Worm (Caenorhabditis elegans) whole organism, L2 larva: ENCODE measurements around the gene ZK1307.2.

ENCODE experiments used
- C34F6.9 ChIP-seq: fragments of 150-350 bp; optimal IDR thresholded peaks from 2 replicates; lab custom pipeline; 2014; ENCODE audit warnings: missing biosample characterization, missing genetic modification characterization
- F13H6.1 ChIP-seq: sonication (generic microtip); optimal IDR thresholded peaks from 2 replicates; lab custom pipeline; 2016; ENCODE audit warnings: missing genetic modification characterization, missing compliant biosample characterization
- R02D3.7 ChIP-seq: fragments of 150-350 bp; optimal IDR thresholded peaks from 2 replicates; lab custom pipeline; 2014; ENCODE audit warnings: missing biosample characterization, missing genetic modification characterization
- Y55F3AM.14 ChIP-seq: fragments of 200-800 bp; sonication (Bioruptor generic); optimal IDR thresholded peaks from 2 replicates; lab custom pipeline; 2018; ENCODE audit warnings: mild to moderate bottlenecking, missing genetic modification characterization, missing compliant biosample characterization
- ZK546.5 ChIP-seq: sonication (generic microtip); optimal IDR thresholded peaks from 2 replicates; lab custom pipeline; 2017; ENCODE audit warnings: missing biosample characterization, missing genetic modification characterization
- aly-2 ChIP-seq: fragments of 150-350 bp; optimal IDR thresholded peaks from 2 replicates; lab custom pipeline; 2014; ENCODE audit warnings: missing biosample characterization, missing genetic modification characterization
- ama-1 ChIP-seq: fragments of 150-350 bp; optimal IDR thresholded peaks from 2 replicates; lab custom pipeline; 2018; ENCODE audit warnings: inconsistent platforms
- blmp-1 ChIP-seq: sonication (generic microtip); optimal IDR thresholded peaks from 2 replicates; lab custom pipeline; 2017; ENCODE audit warnings: missing genetic modification characterization, mild to moderate bottlenecking, missing compliant biosample characterization, antibody characterized with exemption, moderate library complexity; ENCODE audit not compliant: insufficient read depth
- ceh-16 ChIP-seq: fragments of 150-350 bp; optimal IDR thresholded peaks from 2 replicates; lab custom pipeline; 2014; ENCODE audit warnings: missing biosample characterization, missing genetic modification characterization
- ceh-82 ChIP-seq: fragments of 150-350 bp; optimal IDR thresholded peaks from 2 replicates; lab custom pipeline; 2014; ENCODE audit warnings: missing biosample characterization, missing genetic modification characterization
- crh-2 ChIP-seq: sonication (generic microtip); optimal IDR thresholded peaks from 2 replicates; lab custom pipeline; 2017; ENCODE audit warnings: missing biosample characterization, missing genetic modification characterization
- dmd-4 ChIP-seq: sonication (generic microtip); optimal IDR thresholded peaks from 2 replicates; lab custom pipeline; 2017; ENCODE audit warnings: missing biosample characterization, missing genetic modification characterization
- egl-27 ChIP-seq: sonication (generic microtip); optimal IDR thresholded peaks from 3 replicates; lab custom pipeline; 2017; ENCODE audit warnings: missing biosample characterization, missing genetic modification reagents, missing genetic modification characterization
- elt-1 ChIP-seq: fragments of 150-350 bp; optimal IDR thresholded peaks from 2 replicates; lab custom pipeline; 2014; ENCODE audit warnings: missing biosample characterization, missing genetic modification characterization
- fos-1 ChIP-seq: fragments of 150-350 bp; optimal IDR thresholded peaks from 2 replicates; lab custom pipeline; 2014; ENCODE audit warnings: missing biosample characterization, missing genetic modification characterization
- gmeb-1 ChIP-seq: fragments of 150-350 bp; optimal IDR thresholded peaks from 2 replicates; lab custom pipeline; 2014; ENCODE audit warnings: missing biosample characterization, missing genetic modification characterization
- lin-11 ChIP-seq: fragments of 150-350 bp; sonication (generic microtip); optimal IDR thresholded peaks from 2 replicates; lab custom pipeline; 2014; ENCODE audit warnings: missing biosample characterization, missing genetic modification characterization, inconsistent platforms, mixed read lengths
- mab-5 ChIP-seq: fragments of 150-350 bp; optimal IDR thresholded peaks from 2 replicates; lab custom pipeline; 2014; ENCODE audit warnings: missing biosample characterization, missing genetic modification characterization
- mbf-1 ChIP-seq: sonication (generic microtip); optimal IDR thresholded peaks from 2 replicates; lab custom pipeline; 2017; ENCODE audit warnings: missing biosample characterization, missing genetic modification characterization
- nhr-10 ChIP-seq: sonication (generic microtip); optimal IDR thresholded peaks from 2 replicates; lab custom pipeline; 2017; ENCODE audit warnings: missing biosample characterization, missing genetic modification characterization
- nhr-11 ChIP-seq: fragments of 150-350 bp; optimal IDR thresholded peaks from 2 replicates; lab custom pipeline; 2014; ENCODE audit warnings: missing biosample characterization, missing genetic modification characterization
- nhr-129 ChIP-seq: fragments of 150-350 bp; optimal IDR thresholded peaks from 2 replicates; lab custom pipeline; 2014; ENCODE audit warnings: missing biosample characterization, missing genetic modification characterization
- nhr-21 ChIP-seq: fragments of 150-350 bp; optimal IDR thresholded peaks from 2 replicates; lab custom pipeline; 2014; ENCODE audit warnings: missing biosample characterization, missing genetic modification characterization
- nhr-23 ChIP-seq: fragments of 150-350 bp; optimal IDR thresholded peaks from 2 replicates; lab custom pipeline; 2014; ENCODE audit warnings: missing biosample characterization, missing genetic modification reagents, missing genetic modification characterization
- nhr-237 ChIP-seq: fragments of 150-350 bp; optimal IDR thresholded peaks from 2 replicates; lab custom pipeline; 2014; ENCODE audit warnings: missing biosample characterization, missing genetic modification characterization
- nhr-25 ChIP-seq: fragments of 150-350 bp; sonication (generic microtip); optimal IDR thresholded peaks from 3 replicates; lab custom pipeline; 2014; ENCODE audit warnings: missing biosample characterization, missing genetic modification characterization
- peb-1 ChIP-seq: fragments of 150-350 bp; optimal IDR thresholded peaks from 2 replicates; lab custom pipeline; 2014; ENCODE audit warnings: missing biosample characterization, missing genetic modification characterization
- sma-9 ChIP-seq, 2 experiments: fragments of 150-350 bp in 1 of 2; sonication (generic microtip) in 1 of 2; optimal IDR thresholded peaks; 2 replicates each; lab custom pipeline; 2014 to 2016; ENCODE audit warnings: missing genetic modification characterization in 2 of 2, mild to moderate bottlenecking in 1 of 2, missing biosample characterization in 1 of 2, missing compliant biosample characterization in 1 of 2, missing genetic modification reagents in 1 of 2, moderate library complexity in 1 of 2
- snpc-4 ChIP-seq: fragments of 150-350 bp; optimal IDR thresholded peaks from 2 replicates; lab custom pipeline; 2014; ENCODE audit warnings: missing biosample characterization, missing genetic modification characterization
- unc-39 ChIP-seq: fragments of 150-350 bp; optimal IDR thresholded peaks from 2 replicates; lab custom pipeline; 2014; ENCODE audit warnings: missing biosample characterization, missing genetic modification characterization
- unc-55 ChIP-seq: fragments of 150-350 bp; sonication (generic microtip); optimal IDR thresholded peaks from 3 replicates; lab custom pipeline; 2014; ENCODE audit warnings: missing biosample characterization, missing genetic modification reagents, missing genetic modification characterization
- unc-62 ChIP-seq: fragments of 150-350 bp; optimal IDR thresholded peaks from 2 replicates; lab custom pipeline; 2014; ENCODE audit warnings: missing biosample characterization, missing genetic modification reagents, missing genetic modification characterization
- zag-1 ChIP-seq: fragments of 150-350 bp; optimal IDR thresholded peaks from 2 replicates; lab custom pipeline; 2014; ENCODE audit warnings: missing biosample characterization, missing genetic modification characterization
- ztf-1 ChIP-seq: fragments of 200-800 bp; sonication (Bioruptor generic); conservative IDR thresholded peaks from 2 replicates; pipeline ENCODE4 v1.3.6; 2022; ENCODE audit warnings: missing genetic modification characterization, missing compliant biosample characterization
- ztf-4 ChIP-seq: fragments of 150-350 bp; optimal IDR thresholded peaks from 2 replicates; lab custom pipeline; 2014; ENCODE audit warnings: missing biosample characterization, missing genetic modification characterization

ZK1307.2 gene

ce11 chrII:9644940-9645634 is 8.7 kb downstream of the ZK1307.2 start:
- TF ChIP-seq C34F6.9 (tag; lab: Kevin White, UChicago) (peak; percentile 8), mbf-1 (no peak), nhr-25 (tag; lab: Kevin White, UChicago) (peak; percentile 28), Y55F3AM.14 (GFP tag; lab: Kevin White, UChicago) (peak; percentile 64), fos-1 (tag; lab: Kevin White, UChicago) (peak; percentile 92), sma-9 (GFP tag; optimal IDR thresholded peaks at IDR 0.05; lab: Kevin White, UChicago) (peak; percentile 8), sma-9 (tag; optimal IDR thresholded peaks at IDR 0.05; lab: Kevin White, UChicago) (no peak), mab-5 (tag; lab: Kevin White, UChicago) (no peak), egl-27 (no peak), nhr-129 (tag; lab: Kevin White, UChicago) (peak; percentile 17), unc-55 (GFP tag; lab: Kevin White, UChicago) (no peak), ztf-4 (tag; lab: Kevin White, UChicago) (no peak), elt-1 (tag; lab: Kevin White, UChicago) (peak; percentile 79), crh-2 (tag; lab: Kevin White, UChicago) (peak; percentile 15), nhr-237 (tag; lab: Kevin White, UChicago) (no peak), ceh-16 (peak; percentile 98)

- TF ChIP-seq fos-1 (tag; lab: Kevin White, UChicago) (peak; percentile 11), ztf-1 (GFP tag; lab: Robert Waterston, UW) (no peak), ZK546.5 (no peak), gmeb-1 (tag; lab: Kevin White, UChicago) (no peak)
- TF ChIP-seq, all 48 proteins: peak for 1
These were observed 9.3 kb downstream of the ZK1307.2 start, which contains the start of gene fzr-1 for ce11 chrII:9644438-9644837. Gene fzr-1, minus strand, starts transcription at chrII:9644466.

DNA sequence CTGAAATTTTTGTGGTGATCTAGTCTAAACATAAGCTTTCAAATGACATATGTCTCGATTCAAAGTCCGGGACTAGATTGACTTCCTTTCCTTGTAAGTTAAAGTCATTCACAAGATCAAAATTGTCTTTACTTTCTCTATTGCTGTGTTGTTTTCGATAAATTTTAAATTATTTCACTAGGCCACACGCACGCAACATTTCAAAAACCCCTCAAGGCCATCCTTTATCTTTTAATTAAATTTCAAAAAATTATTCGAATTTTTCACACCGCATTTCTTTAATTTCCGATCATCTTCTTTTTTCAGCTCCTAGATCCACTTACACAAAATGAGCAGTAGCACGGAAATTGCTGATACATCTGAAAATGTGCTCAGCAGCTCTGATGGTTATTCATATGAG is 17.5 kb downstream of the ZK1307.2 start, which contains the start of gene ZK1307.7:
Gene ZK1307.7, plus strand, starts transcription at position 301 of the 400 bp plus-strand sequence.
- TF ChIP-seq nhr-237 (tag; lab: Kevin White, UChicago) (no peak), ztf-4 (tag; lab: Kevin White, UChicago) (no peak), Y55F3AM.14 (GFP tag; lab: Kevin White, UChicago) (no peak), nhr-23 (tag; lab: Kevin White, UChicago) (no peak), R02D3.7 (tag; lab: Kevin White, UChicago) (no peak), ztf-1 (GFP tag; lab: Robert Waterston, UW) (no peak), F13H6.1 (tag; lab: Kevin White, UChicago) (no peak), unc-55 (GFP tag; lab: Kevin White, UChicago) (no peak), dmd-4 (tag; lab: Kevin White, UChicago) (no peak), nhr-21 (tag; lab: Kevin White, UChicago) (no peak), aly-2 (tag; lab: Kevin White, UChicago) (no peak)

- TF ChIP-seq elt-1 (tag; lab: Kevin White, UChicago) (no peak), fos-1 (tag; lab: Kevin White, UChicago) (no peak), snpc-4 (tag; lab: Kevin White, UChicago) (no peak), nhr-10 (tag; lab: Kevin White, UChicago) (no peak), ceh-82 (tag; lab: Kevin White, UChicago) (no peak), blmp-1 (tag; lab: Kevin White, UChicago) (no peak), peb-1 (tag; lab: Kevin White, UChicago) (no peak), lin-11 (tag; lab: Kevin White, UChicago) (no peak), nhr-21 (tag; lab: Kevin White, UChicago) (no peak), dmd-4 (tag; lab: Kevin White, UChicago) (no peak), aly-2 (tag; lab: Kevin White, UChicago) (no peak), ama-1 (no peak), nhr-11 (tag; lab: Kevin White, UChicago) (no peak), zag-1 (tag; lab: Kevin White, UChicago) (no peak), unc-39 (tag; lab: Kevin White, UChicago) (no peak), unc-62 (GFP tag; lab: Kevin White, UChicago) (no peak)
- TF ChIP-seq, all 48 proteins: peak for 0
These were observed 27.8 kb downstream of the ZK1307.2 start for ce11 chrII:9625930-9626329.
